Fruit fly (Drosophila melanogaster) whole organism: ENCODE measurements around the gene Rabex-5.

Experiments used
- CG8478 ChIP-seq: fragments of >200 bp; optimal IDR thresholded peaks from 2 replicates; lab custom pipeline; 2018; ENCODE audit warnings: inconsistent platforms
- Dll ChIP-seq: fragments of >200 bp; optimal IDR thresholded peaks from 2 replicates; lab custom pipeline; 2017
- pan ChIP-seq: fragments of >200 bp; optimal IDR thresholded peaks from 2 replicates; lab custom pipeline; 2017
- psq ChIP-seq: fragments of >200 bp; optimal IDR thresholded peaks from 2 replicates; lab custom pipeline; 2017
- usp ChIP-seq: fragments of >200 bp; optimal IDR thresholded peaks from 2 replicates; lab custom pipeline; 2017; ENCODE audit warnings: missing biosample characterization, missing genetic modification characterization, mixed read lengths

dm6 chr3L:1319097-1319725 lies 23.5 kb downstream of the Rabex-5 start:
- TF ChIP-seq pan (lab: Kevin White, UChicago) (no peak), CG8478 (no peak), usp (GFP tag; lab: Kevin White, UChicago) (no peak), psq (lab: Kevin White, UChicago) (no peak), Dll (lab: Kevin White, UChicago) (no peak)
